Fruit fly (Drosophila melanogaster) whole organism, embryonic: ENCODE data around the gene CG18302.

ENCODE experiments used
- Atf3 ChIP-seq: fragments of 200-800 bp; sonication (Bioruptor generic); optimal IDR thresholded peaks from 3 replicates; lab custom pipeline; 2016; ENCODE audit warnings: missing biosample characterization, missing genetic modification characterization
- Bgb ChIP-seq: fragments of 200-800 bp; sonication (Bioruptor generic); IDR thresholded peaks from 2 replicates; pipeline ENCODE4 v1.3.6; 2022; ENCODE audit warnings: missing biosample characterization, missing genetic modification characterization; ENCODE audit not compliant: partially characterized antibody
- BtbVII ChIP-seq: fragments of 200-800 bp; sonication (Bioruptor generic); optimal IDR thresholded peaks from 3 replicates; lab custom pipeline; 2017; ENCODE audit warnings: missing biosample characterization, mild to moderate bottlenecking, missing genetic modification characterization
- CG10366 ChIP-seq: fragments of 200-800 bp; sonication (Bioruptor generic); IDR thresholded peaks from 2 replicates; pipeline ENCODE4 v1.3.6; 2022; ENCODE audit warnings: missing biosample characterization, missing genetic modification characterization
- CG10959 ChIP-seq: fragments of 200-800 bp; sonication (Bioruptor generic); IDR thresholded peaks from 2 replicates; pipeline ENCODE4 v1.3.6; 2022; ENCODE audit warnings: missing biosample characterization, missing genetic modification characterization
- CG12219 ChIP-seq: fragments of 200-800 bp; sonication (Bioruptor generic); optimal IDR thresholded peaks from 3 replicates; lab custom pipeline; 2018; ENCODE audit warnings: missing biosample characterization, mild to moderate bottlenecking, missing genetic modification characterization
- CG1233 ChIP-seq: fragments of 200-800 bp; sonication (Bioruptor generic); optimal IDR thresholded peaks from 4 replicates; lab custom pipeline; 2018; ENCODE audit warnings: missing biosample characterization, mild to moderate bottlenecking, missing genetic modification characterization
- CG12391 ChIP-seq: fragments of 200-800 bp; sonication (Bioruptor generic); optimal IDR thresholded peaks from 3 replicates; lab custom pipeline; 2018; ENCODE audit warnings: missing biosample characterization, mild to moderate bottlenecking, missing genetic modification characterization, moderate library complexity
- CG12769 ChIP-seq: fragments of 200-800 bp; sonication (Bioruptor generic); optimal IDR thresholded peaks from 2 replicates; lab custom pipeline; 2019; ENCODE audit warnings: missing biosample characterization, mild to moderate bottlenecking, missing genetic modification characterization, moderate library complexity
- CG13424 ChIP-seq: fragments of 200-800 bp; sonication (Bioruptor generic); optimal IDR thresholded peaks from 2 replicates; lab custom pipeline; 2019; ENCODE audit warnings: missing biosample characterization, mild to moderate bottlenecking, missing genetic modification characterization, moderate library complexity
- CG14014 ChIP-seq: fragments of 200-800 bp; sonication (Bioruptor generic); IDR thresholded peaks from 2 replicates; pipeline ENCODE4 v1.3.6; 2022; ENCODE audit warnings: missing biosample characterization, missing genetic modification characterization
- CG14050 ChIP-seq: fragments of 200-800 bp; sonication (Bioruptor generic); IDR thresholded peaks from 3 replicates; pipeline ENCODE4 v1.3.6; 2022; ENCODE audit warnings: missing biosample characterization, missing genetic modification characterization
- CG30403 ChIP-seq: fragments of 200-800 bp; sonication (Bioruptor generic); optimal IDR thresholded peaks from 3 replicates; lab custom pipeline; 2016; ENCODE audit warnings: missing biosample characterization, missing genetic modification characterization
- CG31224 ChIP-seq: fragments of 200-800 bp; sonication (Bioruptor generic); IDR thresholded peaks from 2 replicates; pipeline ENCODE4 v1.3.6; 2022; ENCODE audit warnings: missing biosample characterization, missing genetic modification characterization
- CG5180 ChIP-seq: fragments of 200-800 bp; sonication (Bioruptor generic); optimal IDR thresholded peaks from 3 replicates; lab custom pipeline; 2017; ENCODE audit warnings: missing biosample characterization, missing genetic modification characterization, mild to moderate bottlenecking, moderate library complexity, missing genetic modification reagents
- CG6683 ChIP-seq: fragments of 200-800 bp; sonication (Bioruptor generic); optimal IDR thresholded peaks from 2 replicates; lab custom pipeline; 2017; ENCODE audit warnings: missing biosample characterization, mild to moderate bottlenecking, missing genetic modification characterization, missing genetic modification reagents
- CG7556 ChIP-seq: fragments of 200-800 bp; sonication (Bioruptor generic); optimal IDR thresholded peaks from 2 replicates; lab custom pipeline; 2017; ENCODE audit warnings: missing biosample characterization, mild to moderate bottlenecking, missing genetic modification characterization
- CG8478 ChIP-seq: fragments of >200 bp; optimal IDR thresholded peaks from 2 replicates; lab custom pipeline; 2018
- H2.0 ChIP-seq: fragments of 200-800 bp; sonication (Bioruptor generic); IDR thresholded peaks from 2 replicates; pipeline ENCODE4 v1.3.6; 2022; ENCODE audit warnings: missing biosample characterization, missing genetic modification characterization
- Hand ChIP-seq: fragments of 200-800 bp; sonication (Bioruptor generic); optimal IDR thresholded peaks from 2 replicates; lab custom pipeline; 2017; ENCODE audit warnings: mild to moderate bottlenecking, missing biosample characterization, missing genetic modification reagents, missing genetic modification characterization
- Hr78 ChIP-seq, 2 experiments: fragments of 200-800 bp in 1 of 2; fragments of >200 bp in 1 of 2; sonication (Bioruptor generic) in 1 of 2; optimal IDR thresholded peaks; 2 replicates each; lab custom pipeline; 2017 to 2019; ENCODE audit warnings: missing biosample characterization in 2 of 2, missing genetic modification characterization in 2 of 2, mild to moderate bottlenecking in 1 of 2, moderate library complexity in 1 of 2
- Oaz ChIP-seq: fragments of 200-800 bp; sonication (Bioruptor generic); IDR thresholded peaks from 2 replicates; pipeline ENCODE4 v1.3.6; 2022; ENCODE audit warnings: missing biosample characterization, missing genetic modification characterization
- abd-A ChIP-seq: fragments of 200-800 bp; sonication (Bioruptor generic); optimal IDR thresholded peaks from 3 replicates; lab custom pipeline; 2019; ENCODE audit warnings: missing biosample characterization, mild to moderate bottlenecking, missing genetic modification characterization, moderate library complexity
- az2 ChIP-seq: fragments of 200-800 bp; sonication (Bioruptor generic); optimal IDR thresholded peaks from 3 replicates; lab custom pipeline; 2016; ENCODE audit warnings: missing biosample characterization, missing genetic modification characterization
- ems ChIP-seq: fragments of 200-800 bp; sonication (Bioruptor generic); optimal IDR thresholded peaks from 3 replicates; lab custom pipeline; 2016; ENCODE audit warnings: missing biosample characterization, missing genetic modification characterization
- fd102C ChIP-seq: fragments of 200-800 bp; sonication (Bioruptor generic); optimal IDR thresholded peaks from 2 replicates; lab custom pipeline; 2018; ENCODE audit warnings: missing biosample characterization, mild to moderate bottlenecking, missing genetic modification characterization, moderate library complexity
- ftz-f1 ChIP-seq: fragments of 200-800 bp; sonication (Bioruptor generic); optimal IDR thresholded peaks from 2 replicates; lab custom pipeline; 2016; ENCODE audit warnings: missing biosample characterization, missing genetic modification characterization
- gce ChIP-seq: fragments of 200-800 bp; sonication (Bioruptor generic); IDR thresholded peaks from 3 replicates; pipeline ENCODE4 v1.3.6; 2022; ENCODE audit warnings: missing biosample characterization, missing genetic modification characterization
- gro ChIP-seq: fragments of 200-800 bp; sonication (Bioruptor generic); optimal IDR thresholded peaks from 2 replicates; lab custom pipeline; 2016; ENCODE audit warnings: missing biosample characterization, missing genetic modification characterization
- kah ChIP-seq: fragments of 200-800 bp; sonication (Bioruptor generic); optimal IDR thresholded peaks from 2 replicates; lab custom pipeline; 2018; ENCODE audit warnings: missing biosample characterization, mild to moderate bottlenecking, missing genetic modification characterization
- kay ChIP-seq: fragments of 200-800 bp; sonication (Bioruptor generic); optimal IDR thresholded peaks from 2 replicates; lab custom pipeline; 2016; ENCODE audit warnings: missing biosample characterization, missing genetic modification characterization
- lola ChIP-seq, 3 experiments: fragments of >200 bp in 2 of 3; fragments of 200-800 bp in 1 of 3; sonication (Bioruptor generic) in 1 of 3; optimal IDR thresholded peaks; 2 replicates each; lab custom pipeline; 2017 to 2019; ENCODE audit warnings: missing biosample characterization in 3 of 3, missing genetic modification characterization in 3 of 3, mild to moderate bottlenecking in 1 of 3, moderate library complexity in 1 of 3
- mam ChIP-seq: fragments of 200-800 bp; sonication (Bioruptor generic); optimal IDR thresholded peaks from 3 replicates; lab custom pipeline; 2016; ENCODE audit warnings: missing biosample characterization, missing genetic modification characterization
- nau ChIP-seq: fragments of 200-800 bp; sonication (Bioruptor generic); optimal IDR thresholded peaks from 3 replicates; lab custom pipeline; 2017; ENCODE audit warnings: missing biosample characterization, mild to moderate bottlenecking, missing genetic modification characterization, missing genetic modification reagents
- nmo ChIP-seq: fragments of 200-800 bp; sonication (Bioruptor generic); optimal IDR thresholded peaks from 2 replicates; lab custom pipeline; 2018; ENCODE audit warnings: missing biosample characterization, mild to moderate bottlenecking, missing genetic modification characterization, moderate library complexity
- org-1 ChIP-seq: fragments of 200-800 bp; sonication (Bioruptor generic); optimal IDR thresholded peaks from 2 replicates; lab custom pipeline; 2017; ENCODE audit warnings: missing biosample characterization, missing genetic modification characterization
- phol ChIP-seq: fragments of 200-800 bp; sonication (Bioruptor generic); optimal IDR thresholded peaks from 3 replicates; lab custom pipeline; 2018; ENCODE audit warnings: missing biosample characterization, mild to moderate bottlenecking, missing genetic modification characterization, moderate library complexity
- rib ChIP-seq: fragments of 200-800 bp; sonication (Bioruptor generic); IDR thresholded peaks from 2 replicates; pipeline ENCODE4 v1.3.6; 2022; ENCODE audit warnings: missing biosample characterization, missing genetic modification characterization
- sd ChIP-seq: fragments of 200-800 bp; sonication (Bioruptor generic); optimal IDR thresholded peaks from 3 replicates; lab custom pipeline; 2018; ENCODE audit warnings: missing biosample characterization, mild to moderate bottlenecking, missing genetic modification characterization, moderate library complexity
- shn ChIP-seq: fragments of 200-800 bp; sonication (Bioruptor generic); optimal IDR thresholded peaks from 3 replicates; lab custom pipeline; 2016; ENCODE audit warnings: missing biosample characterization, missing genetic modification characterization
- toy ChIP-seq: fragments of 200-800 bp; sonication (Bioruptor generic); IDR thresholded peaks from 2 replicates; pipeline ENCODE4 v1.3.6; 2022; ENCODE audit warnings: missing biosample characterization, missing genetic modification characterization

CG18302 gene

dm6 chr2L:10503356-10503977 lies 30.7 kb upstream of the CG18302 start (continued):
- TF ChIP-seq ems (no peak), az2 (GFP tag; lab: Kevin White, UChicago) (no peak), gce (GFP tag; lab: Robert Waterston, UW) (no peak), CG14014 (GFP tag; lab: Robert Waterston, UW) (0 out of 2 replicates have a peak, but pooled peaks have one; percentile 23), phol (tag; lab: Kevin White, UChicago) (no peak), Atf3 (GFP tag; lab: Kevin White, UChicago) (no peak), abd-A (tag; lab: Kevin White, UChicago) (peak; percentile 37), Hand (no peak), toy (GFP tag; lab: Robert Waterston, UW) (no peak), CG10366 (GFP tag; lab: Robert Waterston, UW) (no peak), CG14050 (no peak; the same call in 2 of the 3 replicates), Hr78 (GFP tag; optimal IDR thresholded peaks at IDR 0.05; lab: Kevin White, UChicago) (peak in 1 of 2 experiments; percentile 96), CG8478 (no peak), nmo (no peak), kah (GFP tag; lab: Kevin White, UChicago) (peak; percentile 22), CG7556 (GFP tag; lab: Kevin White, UChicago) (no peak), CG13424 (no peak), CG5180 (GFP tag; lab: Kevin White, UChicago) (no peak), ftz-f1 (GFP tag; lab: Kevin White, UChicago) (no peak), CG6683 (GFP tag; lab: Kevin White, UChicago) (no peak), CG1233 (GFP tag; lab: Kevin White, UChicago) (no peak), rib (0 out of 2 replicates have a peak, but pooled peaks have one; percentile 27), Oaz (no peak), CG12391 (tag; lab: Kevin White, UChicago) (no peak), CG31224 (GFP tag; lab: Robert Waterston, UW) (0 out of 2 replicates have a peak, but pooled peaks have one; percentile 46), fd102C (GFP tag; lab: Kevin White, UChicago) (no peak), sd (tag; lab: Kevin White, UChicago) (peak; percentile 85), CG10959 (no peak), Bgb (GFP tag; lab: Robert Waterston, UW) (no peak), CG12219 (GFP tag; lab: Kevin White, UChicago) (no peak), mam (GFP tag; lab: Kevin White, UChicago) (no peak), CG30403 (no peak), nau (no peak), kay (GFP tag; lab: Kevin White, UChicago) (peak; percentile 29), H2.0 (no peak), gro (GFP tag; lab: Kevin White, UChicago) (no peak), lola (GFP tag; optimal IDR thresholded peaks at IDR 0.05; lab: Kevin White, UChicago) (no peak), BtbVII (GFP tag; lab: Kevin White, UChicago) (peak; percentile 34), shn (no peak), CG12769 (tag; lab: Kevin White, UChicago) (peak; percentile 28), org-1 (GFP tag; lab: Kevin White, UChicago) (no peak)
- TF ChIP-seq, all 482 proteins: peak for 14
